Worm (Caenorhabditis elegans): ENCODE results near the gene acr-5.

acr-5 gene

DNA sequence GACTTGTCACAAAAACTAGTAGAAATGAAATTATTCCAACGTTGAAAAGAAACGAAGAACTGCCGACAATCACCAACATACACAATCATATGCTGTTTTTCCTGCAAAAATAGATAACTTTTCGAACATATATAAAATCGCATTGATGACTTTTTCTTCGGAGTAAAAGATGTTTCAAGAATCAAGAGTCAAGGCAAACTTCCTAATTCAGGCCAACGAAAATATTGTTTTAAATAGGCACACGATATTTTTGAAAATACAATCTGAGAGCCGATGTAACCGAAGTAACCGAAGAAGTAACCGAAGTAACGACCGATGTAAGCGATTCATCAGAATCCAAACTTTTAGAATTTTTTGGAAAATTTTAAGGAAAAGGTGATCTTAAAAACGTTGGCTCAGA is 5.4 kb upstream of the acr-5 start, which contains the start of gene C09E7.10:
C09E7.10 (minus strand) TSS at position 101 of the 400 bp plus-strand sequence.
- no peak for TF ChIP-seq lin-11 (tag; optimal IDR thresholded peaks at IDR 0.05)
- TF ChIP-seq ceh-2 (tag; optimal IDR thresholded peaks at IDR 0.05): no peak
- no peak for TF ChIP-seq ttx-3 (tag; optimal IDR thresholded peaks at IDR 0.05)
- no peak for TF ChIP-seq ceh-34 (tag; optimal IDR thresholded peaks at IDR 0.05)
- TF ChIP-seq unc-55 (GFP tag; optimal IDR thresholded peaks at IDR 0.05): no peak

DNA sequence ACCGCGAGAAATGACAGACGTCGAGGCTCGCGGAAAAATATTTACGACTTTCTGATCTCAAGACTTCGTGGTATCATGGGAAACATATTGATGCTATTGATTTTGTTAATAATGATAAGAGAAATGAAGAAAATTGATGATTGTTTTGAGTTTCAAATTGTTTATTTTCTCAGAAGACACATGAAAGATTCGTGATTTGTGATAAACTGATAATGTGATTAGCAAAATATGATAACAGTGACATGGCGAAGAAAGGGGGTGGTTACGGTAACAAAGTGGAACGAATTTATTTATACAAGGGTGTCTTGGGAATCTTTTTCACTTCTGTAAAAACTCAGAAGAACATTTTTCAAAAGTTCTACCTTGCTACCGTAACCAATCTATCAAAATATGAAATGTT is 5.3 kb downstream of the acr-5 start:
- peak; percentile 63 for TF ChIP-seq elt-2 (tag; optimal IDR thresholded peaks at IDR 0.05)
- no peak for TF ChIP-seq ttx-3 (tag; optimal IDR thresholded peaks at IDR 0.05)

DNA sequence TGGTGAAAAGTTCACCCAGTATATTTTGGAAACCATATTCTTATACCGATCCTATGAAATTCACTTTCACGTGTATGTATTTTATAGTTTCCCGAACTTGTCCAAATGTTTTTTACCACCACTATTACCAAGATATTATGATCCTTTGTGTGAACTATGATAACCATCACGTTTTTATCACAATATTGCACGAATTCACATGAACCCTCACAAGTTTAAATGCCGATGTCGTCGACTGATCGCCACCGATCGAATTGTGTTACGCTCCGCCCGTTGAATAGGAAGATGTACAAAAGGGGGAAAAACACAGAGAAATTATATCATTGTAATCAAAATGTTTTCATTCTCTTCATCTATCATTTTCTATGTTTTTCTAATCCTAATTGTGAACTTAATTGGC is 6.2 kb downstream of the acr-5 start:
- TF ChIP-seq fkh-6 (tag; optimal IDR thresholded peaks at IDR 0.05) (no peak), dve-1 (tag; optimal IDR thresholded peaks at IDR 0.05) (no peak), F13H6.1 (tag; optimal IDR thresholded peaks at IDR 0.05) (no peak), unc-55 (GFP tag; optimal IDR thresholded peaks at IDR 0.05) (no peak), hlh-13 (GFP tag; optimal IDR thresholded peaks at IDR 0.05) (no peak), che-1 (tag; optimal IDR thresholded peaks at IDR 0.05) (no peak), lim-6 (tag; optimal IDR thresholded peaks at IDR 0.05) (no peak), fax-1 (tag; optimal IDR thresholded peaks at IDR 0.05) (no peak), ceh-2 (tag; optimal IDR thresholded peaks at IDR 0.05) (no peak), hlh-30 (tag; optimal IDR thresholded peaks at IDR 0.05; ENCODE audit: insufficient read depth) (no peak), ceh-6 (GFP tag; optimal IDR thresholded peaks at IDR 0.05) (no peak), zip-5 (tag; optimal IDR thresholded peaks at IDR 0.05) (no peak), ceh-34 (tag; optimal IDR thresholded peaks at IDR 0.05) (no peak)

DNA sequence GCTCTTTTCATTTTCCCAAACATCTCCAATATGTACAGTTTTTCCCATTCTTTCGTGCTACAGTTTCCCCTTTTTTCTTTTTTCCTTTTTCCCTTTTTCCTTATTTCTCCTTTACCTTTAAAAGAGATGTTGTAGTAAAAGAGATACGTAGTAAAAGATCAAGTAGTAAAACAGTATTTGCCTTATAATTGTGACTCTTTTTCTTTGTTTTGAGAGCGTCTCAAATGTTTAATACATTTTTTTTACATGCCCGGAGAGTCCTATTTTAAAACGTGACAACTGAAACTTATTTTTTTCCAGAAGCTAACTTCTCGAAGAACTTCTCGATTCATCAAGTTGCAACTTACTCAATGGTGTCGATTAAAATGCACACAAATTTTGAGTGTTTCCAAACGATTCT is 6.7 kb downstream of the acr-5 start, which contains the start of gene F23F12.12:
F23F12.12 (plus strand) TSS at position 301 of the 400 bp plus-strand sequence.
- TF ChIP-seq unc-3 (GFP tag; conservative IDR thresholded peaks at IDR 0.05) (no peak), unc-3 (tag; optimal IDR thresholded peaks at IDR 0.05) (no peak), hlh-30 (tag; optimal IDR thresholded peaks at IDR 0.05; ENCODE audit: insufficient read depth) (no peak), unc-86 (tag; optimal IDR thresholded peaks at IDR 0.05) (no peak), sox-2 (GFP tag; IDR thresholded peaks at IDR 0.05) (no peak), ceh-6 (GFP tag; optimal IDR thresholded peaks at IDR 0.05) (no peak), fax-1 (tag; optimal IDR thresholded peaks at IDR 0.05) (no peak), Y22D7AL.16 (tag; optimal IDR thresholded peaks at IDR 0.05) (no peak), pat-9 (tag; optimal IDR thresholded peaks at IDR 0.05) (no peak), ceh-9 (tag; optimal IDR thresholded peaks at IDR 0.05) (no peak), ceh-48 (tag; optimal IDR thresholded peaks at IDR 0.05) (no peak), ama-1 (optimal IDR thresholded peaks at IDR 0.05) (no peak), ceh-45 (GFP tag; IDR thresholded peaks at IDR 0.05) (no peak), T23F11.4 (GFP tag; optimal IDR thresholded peaks at IDR 0.05) (no peak)

DNA sequence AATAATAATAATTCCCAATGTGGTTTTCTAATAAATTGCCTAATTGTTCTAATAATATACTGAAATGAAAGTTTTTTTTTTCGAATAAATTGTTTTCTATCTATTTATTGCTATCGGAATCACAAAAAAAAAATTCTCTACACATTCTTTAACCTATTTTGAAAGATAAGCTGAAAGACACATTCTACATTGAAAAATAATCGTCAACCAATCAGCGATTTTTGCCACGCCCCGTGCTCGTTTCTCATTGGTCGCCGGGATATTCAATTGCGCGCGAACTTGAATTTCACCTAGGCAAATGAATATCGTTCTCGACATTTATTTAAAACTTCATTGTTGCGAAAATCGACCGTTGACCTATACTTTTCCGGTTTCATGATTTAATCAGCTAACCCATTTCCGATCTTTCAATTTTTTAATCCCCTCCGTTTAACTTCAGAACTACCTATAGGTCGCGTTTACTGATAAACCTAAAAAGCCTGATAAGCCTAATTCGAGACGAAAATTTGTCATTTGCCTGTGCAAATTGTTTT is 14.5 kb downstream of the acr-5 start, which contains the start of gene F23F12.3:
F23F12.3 (plus strand) TSS at position 483 of the 533 bp plus-strand sequence.
- TF ChIP-seq ceh-48 (tag; optimal IDR thresholded peaks at IDR 0.05) (no peak), nfya-1 (tag; optimal IDR thresholded peaks at IDR 0.05) (peak; percentile 43)

DNA sequence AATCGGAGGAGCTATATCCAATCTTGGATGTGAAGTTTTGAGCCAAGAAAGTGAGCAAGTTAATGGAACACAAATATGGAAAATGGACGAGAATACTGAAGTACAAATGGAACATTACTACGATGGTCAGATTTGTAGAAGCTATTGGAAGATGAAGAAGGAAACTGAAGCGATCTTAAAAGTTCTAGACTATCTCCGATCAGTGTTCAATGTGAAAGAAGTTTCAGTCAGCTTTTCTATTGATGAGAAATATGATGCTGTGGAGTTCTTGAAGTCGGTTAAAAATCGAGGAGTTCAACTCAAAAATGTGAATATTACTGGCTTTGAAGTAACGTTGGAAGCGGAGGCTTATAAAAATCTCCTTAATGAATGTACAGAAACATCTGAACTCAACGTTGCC is 15.5 kb downstream of the acr-5 start:
- TF ChIP-seq mec-3 (tag; optimal IDR thresholded peaks at IDR 0.05; ENCODE audit: borderline replicate concordance) (no peak), zip-5 (tag; optimal IDR thresholded peaks at IDR 0.05) (no peak), eyg-1 (tag; optimal IDR thresholded peaks at IDR 0.05) (no peak), ceh-6 (GFP tag; optimal IDR thresholded peaks at IDR 0.05) (no peak), pat-9 (tag; optimal IDR thresholded peaks at IDR 0.05) (no peak), ceh-45 (GFP tag; IDR thresholded peaks at IDR 0.05) (no peak), sdc-2 (tag; optimal IDR thresholded peaks at IDR 0.05) (no peak), ceh-9 (tag; optimal IDR thresholded peaks at IDR 0.05) (no peak), sox-4 (tag; optimal IDR thresholded peaks at IDR 0.05) (no peak)
